Comparison of ENCODE assay signal across 5 worm cellular contexts in genomic region chrIV:7612523-7612922, ce11.
A peak's percentile ranks its signal among the peaks of the same experiment; 100 is the strongest.
TF ChIP-seq lines count a peak whose summit lies in the region.

No protein-coding gene starts in this region.

TF ChIP-seq in whole organism, L1 larva, 84 proteins besides CTCF, POLR2A, EP300 and RAD21:
- TF ChIP-seq nhr-71 (tag; optimal IDR thresholded peaks at IDR 0.05; lab: Kevin White, UChicago) (peak; percentile 54), lin-14 (GFP tag; optimal IDR thresholded peaks at IDR 0.05; lab: Kevin White, UChicago) (peak; percentile 70), nhr-84 (tag; optimal IDR thresholded peaks at IDR 0.05; lab: Kevin White, UChicago) (no peak), ceh-8 (GFP tag; optimal IDR thresholded peaks at IDR 0.05; lab: Kevin White, UChicago) (peak; percentile 53), nhr-47 (tag; optimal IDR thresholded peaks at IDR 0.05; lab: Kevin White, UChicago) (peak; percentile 54), unc-86 (tag; optimal IDR thresholded peaks at IDR 0.05; lab: Kevin White, UChicago) (peak; percentile 12), zag-1 (tag; optimal IDR thresholded peaks at IDR 0.05; lab: Kevin White, UChicago) (no peak), swsn-7 (tag; optimal IDR thresholded peaks at IDR 0.05; lab: Kevin White, UChicago) (peak; percentile 3), efl-1 (optimal IDR thresholded peaks at IDR 0.05; lab: Kevin White, UChicago) (no peak), efl-1 (GFP tag; optimal IDR thresholded peaks at IDR 0.05 in 1 of 2; lab: Kevin White, UChicago) (peak in 1 of 2 experiments; percentile 3), pqm-1 (tag; optimal IDR thresholded peaks at IDR 0.05; lab: Kevin White, UChicago) (no peak), nhr-76 (tag; optimal IDR thresholded peaks at IDR 0.05; lab: Kevin White, UChicago) (no peak), tbx-2 (tag; optimal IDR thresholded peaks at IDR 0.05; lab: Kevin White, UChicago) (peak; percentile 47), fkh-10 (GFP tag; optimal IDR thresholded peaks at IDR 0.05; lab: Kevin White, UChicago) (peak; percentile 17), fos-1 (tag; optimal IDR thresholded peaks at IDR 0.05; lab: Kevin White, UChicago) (no peak), unc-62 (GFP tag; optimal IDR thresholded peaks at IDR 0.05; lab: Kevin White, UChicago) (no peak), zip-4 (GFP tag; optimal IDR thresholded peaks at IDR 0.05; lab: Kevin White, UChicago) (no peak), fkh-4 (tag; optimal IDR thresholded peaks at IDR 0.05; lab: Kevin White, UChicago; ENCODE audit: borderline replicate concordance) (no peak)

TF ChIP-seq in whole organism, L2 larva, 48 proteins besides CTCF, POLR2A, EP300 and RAD21:
- peak; percentile 4 for TF ChIP-seq C34F6.9 (tag; optimal IDR thresholded peaks at IDR 0.05; lab: Kevin White, UChicago)
- no peak for TF ChIP-seq ama-1 (optimal IDR thresholded peaks at IDR 0.05; lab: Kevin White, UChicago)

TF ChIP-seq in whole organism, L4 larva, 104 proteins besides CTCF, POLR2A, EP300 and RAD21:
- TF ChIP-seq lsy-2 (tag; optimal IDR thresholded peaks at IDR 0.05; lab: Kevin White, UChicago) (no peak), ces-1 (GFP tag; optimal IDR thresholded peaks at IDR 0.05; lab: Kevin White, UChicago) (peak; percentile 48), fkh-10 (GFP tag; optimal IDR thresholded peaks at IDR 0.05; lab: Kevin White, UChicago) (peak; percentile 27), nhr-48 (tag; optimal IDR thresholded peaks at IDR 0.05; lab: Kevin White, UChicago) (no peak), aly-2 (tag; optimal IDR thresholded peaks at IDR 0.05; lab: Kevin White, UChicago) (no peak), hlh-30 (tag; optimal IDR thresholded peaks at IDR 0.05; lab: Kevin White, UChicago; ENCODE audit: insufficient read depth) (peak; percentile 15), nhr-11 (tag; optimal IDR thresholded peaks at IDR 0.05; lab: Kevin White, UChicago) (no peak), attf-4 (tag; optimal IDR thresholded peaks at IDR 0.05; lab: Kevin White, UChicago) (no peak)

TF ChIP-seq in whole organism, late embryonic, 69 proteins besides CTCF, POLR2A, EP300 and RAD21:
- TF ChIP-seq gmeb-2 (tag; optimal IDR thresholded peaks at IDR 0.05; lab: Kevin White, UChicago) (no peak), ceh-45 (GFP tag; IDR thresholded peaks at IDR 0.05; lab: Robert Waterston, UW) (0 out of 2 replicates have a peak, but pooled peaks have one; percentile 32), unc-42 (tag; optimal IDR thresholded peaks at IDR 0.05; lab: Kevin White, UChicago) (peak; percentile 86)
TF ChIP-seq in whole organism, late embryonic: peak in this region for 2.

TF ChIP-seq in whole organism, mixed stage, embryonic, 35 proteins besides CTCF, POLR2A, EP300 and RAD21:
- TF ChIP-seq nhr-28 (tag; optimal IDR thresholded peaks at IDR 0.05; lab: Kevin White, UChicago) (no peak), ces-1 (GFP tag; optimal IDR thresholded peaks at IDR 0.05; lab: Kevin White, UChicago) (peak; percentile 85)

Comparison
In these comparisons a context has a peak if more than half of its experiments do, and no peak if none do; other contexts are left out.
1. Of the 29 proteins assayed by ChIP-seq in both whole organism, L4 larva and whole organism, L1 larva: peak only in whole organism, L4 larva: ces-1; only in whole organism, L1 larva: none; in both: fkh-10; in neither: 27.